Worm (Caenorhabditis elegans): ENCODE measurements around the gene Y47D7A.17.

DNA sequence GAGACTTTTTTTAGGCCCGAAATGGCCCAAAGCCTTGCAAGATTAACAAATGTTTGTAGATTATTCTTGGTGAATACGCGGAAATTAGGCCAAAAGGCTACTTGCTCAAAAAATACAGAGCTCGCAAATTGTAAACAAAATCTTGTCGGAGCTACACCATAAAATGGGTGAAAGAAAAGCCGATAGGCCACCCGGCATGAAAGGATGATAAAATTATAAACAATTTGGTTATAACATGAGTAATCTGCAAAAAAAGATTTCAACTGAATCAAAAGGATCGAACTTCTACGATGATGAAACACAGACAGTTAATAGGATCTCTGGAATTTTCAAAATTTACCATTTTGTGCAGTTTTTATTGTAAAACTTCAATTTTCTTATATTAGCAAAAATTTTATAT lies 13.5 kb downstream of the Y47D7A.17 start:
- TF ChIP-seq B0019.2 (GFP tag; conservative IDR thresholded peaks at IDR 0.05), result no peak
- no peak for TF ChIP-seq cebp-1 (GFP tag; IDR thresholded peaks at IDR 0.05)
- no peak for TF ChIP-seq cebp-1 (tag; optimal IDR thresholded peaks at IDR 0.05)
- TF ChIP-seq xnd-1 (tag; optimal IDR thresholded peaks at IDR 0.05), result no peak
- TF ChIP-seq rcor-1 (GFP tag; IDR thresholded peaks at IDR 0.05), result no peak
- no peak for TF ChIP-seq hsf-1 (GFP tag; IDR thresholded peaks at IDR 0.05)
- no peak for TF ChIP-seq tlf-1 (GFP tag; optimal IDR thresholded peaks at IDR 0.05)
- TF ChIP-seq unc-62 (GFP tag; optimal IDR thresholded peaks at IDR 0.05), result no peak
- no peak for TF ChIP-seq F57A8.1 (GFP tag; optimal IDR thresholded peaks at IDR 0.05)
- TF ChIP-seq him-1 (tag; optimal IDR thresholded peaks at IDR 0.05), result no peak
- no peak for TF ChIP-seq lag-1 (GFP tag; IDR thresholded peaks at IDR 0.05)
- TF ChIP-seq nhr-27 (tag; optimal IDR thresholded peaks at IDR 0.05), result no peak
- no peak for TF ChIP-seq F57C9.4 (tag; optimal IDR thresholded peaks at IDR 0.05)
- TF ChIP-seq ztf-18 (tag; optimal IDR thresholded peaks at IDR 0.05), result no peak

Data from whole organism, young adult.